Worm (Caenorhabditis elegans): ENCODE measurements around the gene C55A6.4.

DNA sequence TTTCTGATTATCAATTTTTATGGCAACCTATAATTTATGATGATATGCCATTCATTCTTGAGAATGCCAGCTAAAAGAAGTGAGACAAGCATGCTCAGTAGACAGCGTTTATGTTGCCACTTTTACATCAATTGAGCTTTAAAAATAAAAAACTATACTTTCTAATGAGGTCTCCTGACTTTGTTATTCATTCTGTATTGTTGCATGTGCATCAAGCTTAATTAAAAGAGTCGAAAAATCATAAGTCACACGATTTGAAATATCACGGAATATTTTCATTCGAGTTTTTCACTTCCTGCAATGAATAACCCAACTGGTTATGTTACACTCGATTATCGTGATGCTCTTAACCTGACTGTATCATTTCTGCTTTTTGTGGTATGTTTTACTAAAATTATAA, 45.0 kb upstream of the C55A6.4 start, which contains the start of gene srx-86:
- no peak for TF ChIP-seq ztf-4 (tag; optimal IDR thresholded peaks at IDR 0.05)
- no peak for TF ChIP-seq nhr-6 (tag; optimal IDR thresholded peaks at IDR 0.05)
- TF ChIP-seq aly-2 (tag; optimal IDR thresholded peaks at IDR 0.05): no peak
- TF ChIP-seq nhr-21 (tag; optimal IDR thresholded peaks at IDR 0.05): no peak
- no peak for TF ChIP-seq alr-1 (tag; optimal IDR thresholded peaks at IDR 0.05)
- TF ChIP-seq lin-39 (tag; optimal IDR thresholded peaks at IDR 0.05): no peak
- no peak for TF ChIP-seq unc-62 (GFP tag; optimal IDR thresholded peaks at IDR 0.05)
- no peak for TF ChIP-seq lin-13 (GFP tag; optimal IDR thresholded peaks at IDR 0.05)
- TF ChIP-seq skn-1 (tag; optimal IDR thresholded peaks at IDR 0.05): no peak
- TF ChIP-seq fos-1 (tag; optimal IDR thresholded peaks at IDR 0.05): no peak
- no peak for TF ChIP-seq ama-1 (optimal IDR thresholded peaks at IDR 0.05)

Measured in whole organism, L2 larva.